Worm (Caenorhabditis elegans) whole organism, young adult: ENCODE measurements around the gene dmd-9.

Source experiments
- B0035.1 ChIP-seq: sonication (generic microtip); optimal IDR thresholded peaks from 2 replicates; lab custom pipeline; 2016; ENCODE audit warnings: missing genetic modification characterization, mild to moderate bottlenecking, missing compliant biosample characterization, missing genotype, missing genetic modification reagents
- B0336.3 ChIP-seq: fragments of 200-800 bp; sonication (Bioruptor generic); IDR thresholded peaks from 2 replicates; pipeline ENCODE4 v1.3.6; 2022; ENCODE audit warnings: missing genetic modification characterization, missing compliant biosample characterization
- C06A6.2 ChIP-seq: fragments of 200-800 bp; sonication (Bioruptor generic); conservative IDR thresholded peaks from 2 replicates; pipeline ENCODE4 v1.3.6; 2022; ENCODE audit warnings: missing genetic modification characterization, missing compliant biosample characterization
- C17E4.6 ChIP-seq: fragments of 200-800 bp; sonication (Bioruptor generic); IDR thresholded peaks from 2 replicates; pipeline ENCODE4 v1.3.6; 2022; ENCODE audit warnings: missing genetic modification reagents, missing genetic modification characterization, missing compliant biosample characterization
- D2030.7 ChIP-seq: fragments of 200-800 bp; sonication (Bioruptor generic); IDR thresholded peaks from 2 replicates; pipeline ENCODE4 v1.3.6; 2022; ENCODE audit warnings: missing genetic modification reagents, missing genetic modification characterization, missing compliant biosample characterization
- F49E8.2 ChIP-seq: sonication (generic microtip); optimal IDR thresholded peaks from 3 replicates; lab custom pipeline; 2017; ENCODE audit warnings: missing genetic modification characterization, mild to moderate bottlenecking, missing compliant biosample characterization, antibody characterized with exemption, moderate library complexity; ENCODE audit not compliant: insufficient read depth
- F55B11.4 ChIP-seq: sonication (generic microtip); optimal IDR thresholded peaks from 2 replicates; lab custom pipeline; 2016; ENCODE audit warnings: missing compliant biosample characterization, missing genetic modification characterization, borderline replicate concordance; ENCODE audit not compliant: insufficient read depth
- K11D2.4 ChIP-seq: fragments of 200-800 bp; sonication (Bioruptor generic); IDR thresholded peaks from 2 replicates; pipeline ENCODE4 v1.3.6; 2022; ENCODE audit warnings: missing genetic modification reagents, missing genetic modification characterization, missing compliant biosample characterization
- T07F8.4 ChIP-seq: sonication (generic microtip); optimal IDR thresholded peaks from 2 replicates; lab custom pipeline; 2016; ENCODE audit warnings: mild to moderate bottlenecking, missing genetic modification characterization, moderate library complexity, missing compliant biosample characterization
- T26A5.8 ChIP-seq: sonication (generic microtip); optimal IDR thresholded peaks from 2 replicates; lab custom pipeline; 2016; ENCODE audit warnings: missing genetic modification characterization, missing compliant biosample characterization
- akir-1 ChIP-seq: fragments of 200-800 bp; sonication (Bioruptor generic); optimal IDR thresholded peaks from 2 replicates; lab custom pipeline; 2018; ENCODE audit warnings: mild to moderate bottlenecking, missing genetic modification characterization, moderate library complexity, missing compliant biosample characterization
- ama-1 ChIP-seq, 3 experiments: fragments of 150-350 bp in 1 of 3; sonication (generic microtip) in 2 of 3; optimal IDR thresholded peaks; 2 replicates each; lab custom pipeline; 2014 to 2018; ENCODE audit warnings: missing biosample characterization in 2 of 3, missing genetic modification characterization in 2 of 3, missing genetic modification reagents in 2 of 3
- aptf-2 ChIP-seq: fragments of 200-800 bp; sonication (Bioruptor generic); conservative IDR thresholded peaks from 2 replicates; pipeline ENCODE4 v1.3.6; 2022; ENCODE audit warnings: missing genetic modification reagents, missing genetic modification characterization, missing compliant biosample characterization
- aptf-3 ChIP-seq: fragments of 200-800 bp; sonication (Bioruptor generic); IDR thresholded peaks from 2 replicates; pipeline ENCODE4 v1.3.6; 2022; ENCODE audit warnings: missing genetic modification characterization, missing compliant biosample characterization
- attf-6 ChIP-seq: fragments of 200-800 bp; sonication (Bioruptor generic); IDR thresholded peaks from 2 replicates; pipeline ENCODE4 v1.3.6; 2022; ENCODE audit warnings: missing genetic modification reagents, missing genetic modification characterization, missing compliant biosample characterization
- ccch-3 ChIP-seq: fragments of 200-800 bp; sonication (Bioruptor generic); optimal IDR thresholded peaks from 2 replicates; lab custom pipeline; 2018; ENCODE audit warnings: mild to moderate bottlenecking, missing genetic modification characterization, missing compliant biosample characterization
- ets-4 ChIP-seq: fragments of 200-800 bp; sonication (Bioruptor generic); optimal IDR thresholded peaks from 2 replicates; lab custom pipeline; 2018; ENCODE audit warnings: mild to moderate bottlenecking, missing genetic modification characterization, missing compliant biosample characterization
- fkh-3 ChIP-seq: sonication (generic microtip); optimal IDR thresholded peaks from 2 replicates; lab custom pipeline; 2016; ENCODE audit warnings: mild to moderate bottlenecking, missing genetic modification characterization, missing compliant biosample characterization
- hlh-12 ChIP-seq: sonication (generic microtip); optimal IDR thresholded peaks from 2 replicates; lab custom pipeline; 2016; ENCODE audit warnings: missing genetic modification characterization, missing compliant biosample characterization
- hmg-20 ChIP-seq: fragments of 200-800 bp; sonication (Bioruptor generic); IDR thresholded peaks from 2 replicates; pipeline ENCODE4 v1.3.6; 2022; ENCODE audit warnings: missing genetic modification reagents, missing genetic modification characterization, missing compliant biosample characterization
- hrde-1 ChIP-seq: sonication (generic microtip); optimal IDR thresholded peaks from 2 replicates; lab custom pipeline; 2016; ENCODE audit warnings: missing genetic modification characterization, mild to moderate bottlenecking, missing compliant biosample characterization, moderate library complexity, missing genotype, missing genetic modification reagents, borderline replicate concordance
- hsf-1 ChIP-seq: fragments of 200-800 bp; sonication (Bioruptor generic); IDR thresholded peaks from 2 replicates; pipeline ENCODE4 v1.3.6; 2022; ENCODE audit warnings: missing genetic modification reagents, missing genetic modification characterization, missing compliant biosample characterization
- let-526 ChIP-seq: fragments of 200-800 bp; sonication (Bioruptor generic); IDR thresholded peaks from 2 replicates; pipeline ENCODE4 v1.3.6; 2022; ENCODE audit warnings: missing genetic modification reagents, missing genetic modification characterization, missing compliant biosample characterization
- lin-26 ChIP-seq: fragments of 200-800 bp; sonication (Bioruptor generic); IDR thresholded peaks from 2 replicates; pipeline ENCODE4 v1.3.6; 2022; ENCODE audit warnings: missing genetic modification reagents, missing genetic modification characterization, missing compliant biosample characterization
- madf-10 ChIP-seq: sonication (generic microtip); optimal IDR thresholded peaks from 2 replicates; lab custom pipeline; 2016; ENCODE audit warnings: mild to moderate bottlenecking, missing genetic modification characterization, missing compliant biosample characterization
- madf-3 ChIP-seq: fragments of 200-800 bp; sonication (Bioruptor generic); IDR thresholded peaks from 2 replicates; pipeline ENCODE4 v1.3.6; 2022; ENCODE audit warnings: missing genetic modification reagents, missing genetic modification characterization, missing compliant biosample characterization
- nhr-120 ChIP-seq: fragments of 200-800 bp; sonication (Bioruptor generic); IDR thresholded peaks from 2 replicates; pipeline ENCODE4 v1.3.6; 2022; ENCODE audit warnings: missing genetic modification characterization, missing compliant biosample characterization
- nhr-27 ChIP-seq: fragments of 200-800 bp; sonication (Bioruptor generic); optimal IDR thresholded peaks from 2 replicates; lab custom pipeline; 2018; ENCODE audit warnings: mild to moderate bottlenecking, missing genetic modification characterization, moderate library complexity, missing compliant biosample characterization
- pha-4 ChIP-seq: fragments of 150-350 bp; sonication (generic microtip); optimal IDR thresholded peaks from 2 replicates; lab custom pipeline; 2014; ENCODE audit warnings: missing biosample characterization, missing genetic modification reagents, missing genetic modification characterization
- rcor-1 ChIP-seq: fragments of 200-800 bp; sonication (Bioruptor generic); IDR thresholded peaks from 2 replicates; pipeline ENCODE4 v1.3.6; 2022; ENCODE audit warnings: missing genetic modification reagents, missing genetic modification characterization, missing compliant biosample characterization
- sdz-38 ChIP-seq: sonication (generic microtip); optimal IDR thresholded peaks from 2 replicates; lab custom pipeline; 2016; ENCODE audit warnings: missing genotype, missing genetic modification characterization, missing compliant biosample characterization
- snpc-1.3 ChIP-seq: sonication (generic microtip); optimal IDR thresholded peaks from 2 replicates; lab custom pipeline; 2017; ENCODE audit warnings: missing genetic modification characterization, mild to moderate bottlenecking, missing compliant biosample characterization, antibody characterized with exemption, moderate library complexity, missing genotype, missing genetic modification reagents; ENCODE audit not compliant: insufficient read depth
- snpc-4 ChIP-seq, 5 experiments: fragments of 150-350 bp in 1 of 5; sonication (generic microtip) in 4 of 5; optimal IDR thresholded peaks; 2 replicates each; lab custom pipeline; 2014 to 2018; ENCODE audit warnings: missing genetic modification characterization in 5 of 5, missing biosample characterization in 3 of 5, antibody characterized with exemption in 2 of 5, mild to moderate bottlenecking in 2 of 5, missing compliant biosample characterization in 2 of 5, missing genotype in 2 of 5, moderate library complexity in 2 of 5, missing genetic modification reagents in 1 of 5
- somi-1 ChIP-seq: fragments of 200-800 bp; sonication (Bioruptor generic); optimal IDR thresholded peaks from 2 replicates; lab custom pipeline; 2018; ENCODE audit warnings: mild to moderate bottlenecking, missing genetic modification characterization, missing compliant biosample characterization
- tbp1 ChIP-seq: fragments of 200-800 bp; sonication (Bioruptor generic); optimal IDR thresholded peaks from 2 replicates; lab custom pipeline; 2018; ENCODE audit warnings: mild to moderate bottlenecking, missing genetic modification characterization, missing compliant biosample characterization
- tlf-1 ChIP-seq: fragments of 200-800 bp; sonication (Bioruptor generic); optimal IDR thresholded peaks from 2 replicates; lab custom pipeline; 2018; ENCODE audit warnings: mild to moderate bottlenecking, missing genetic modification characterization, missing compliant biosample characterization
- unc-130 ChIP-seq: sonication (generic microtip); optimal IDR thresholded peaks from 2 replicates; lab custom pipeline; 2016; ENCODE audit warnings: missing genetic modification reagents, missing genetic modification characterization, missing compliant biosample characterization
- unc-62 ChIP-seq: fragments of 150-350 bp; optimal IDR thresholded peaks from 2 replicates; lab custom pipeline; 2014; ENCODE audit warnings: missing biosample characterization, missing genetic modification reagents, missing genetic modification characterization
- zfh-2 ChIP-seq: fragments of 200-800 bp; sonication (Bioruptor generic); conservative IDR thresholded peaks from 2 replicates; pipeline ENCODE4 v1.3.6; 2022; ENCODE audit warnings: missing genetic modification reagents, missing genetic modification characterization, missing compliant biosample characterization
- ztf-25 ChIP-seq: fragments of 200-800 bp; sonication (Bioruptor generic); IDR thresholded peaks from 2 replicates; pipeline ENCODE4 v1.3.6; 2022; ENCODE audit warnings: missing genetic modification reagents, missing genetic modification characterization, missing compliant biosample characterization
- ztf-3 ChIP-seq: fragments of 200-800 bp; sonication (Bioruptor generic); optimal IDR thresholded peaks from 2 replicates; lab custom pipeline; 2018; ENCODE audit warnings: mild to moderate bottlenecking, missing genetic modification characterization, missing compliant biosample characterization

The dmd-9 gene

ce11 chrIV:3256866-3257265 is 2.5 kb upstream of the dmd-9 start:
- TF ChIP-seq aptf-2 (GFP tag; lab: Robert Waterston, UW), result no peak
- TF ChIP-seq sdz-38 (tag; lab: Kevin White, UChicago), result no peak
- no peak for TF ChIP-seq C17E4.6 (GFP tag; lab: Robert Waterston, UW)
- TF ChIP-seq somi-1 (GFP tag; lab: Kevin White, UChicago), result no peak
- TF ChIP-seq tbp1 (GFP tag; lab: Kevin White, UChicago), result no peak
- TF ChIP-seq attf-6 (GFP tag; lab: Robert Waterston, UW), result no peak
- no peak for TF ChIP-seq ztf-3
- no peak for TF ChIP-seq let-526
- TF ChIP-seq madf-10 (tag; lab: Kevin White, UChicago), result no peak
- no peak for TF ChIP-seq fkh-3 (tag; lab: Kevin White, UChicago)
- TF ChIP-seq, all 124 proteins: peak for 0

DNA sequence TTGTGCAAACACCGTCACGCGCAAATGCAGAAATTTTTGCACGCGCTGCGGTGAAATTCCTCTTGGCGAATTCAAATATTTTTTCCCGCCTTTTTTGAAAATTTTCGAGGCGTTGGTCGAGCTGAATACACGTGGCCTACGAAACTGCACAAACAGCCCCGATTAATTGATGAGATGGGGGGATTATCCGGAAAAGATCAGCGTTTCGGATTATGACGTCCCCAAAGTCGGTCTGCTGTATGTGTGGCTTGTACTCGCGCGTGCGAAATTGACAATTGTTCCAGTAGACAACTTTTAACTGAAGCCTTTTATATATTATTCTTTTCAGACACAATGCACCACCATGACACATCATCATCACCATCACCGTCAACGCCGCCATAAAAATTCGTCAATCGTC is 2.3 kb downstream of the dmd-9 start:
- TF ChIP-seq snpc-1.3 (no peak), F55B11.4 (tag; lab: Kevin White, UChicago) (no peak), B0336.3 (no peak), rcor-1 (GFP tag; lab: Robert Waterston, UW) (no peak), ama-1 (optimal IDR thresholded peaks at IDR 0.05; lab: Kevin White, UChicago) (no peak), ama-1 (GFP tag; optimal IDR thresholded peaks at IDR 0.05; lab: Kevin White, UChicago) (no peak), zfh-2 (GFP tag; lab: Robert Waterston, UW) (no peak), snpc-4 (GFP tag; optimal IDR thresholded peaks at IDR 0.05; lab: Kevin White, UChicago) (no peak), snpc-4 (tag; optimal IDR thresholded peaks at IDR 0.05; lab: Kevin White, UChicago) (no peak), K11D2.4 (no peak), tlf-1 (no peak), sdz-38 (tag; lab: Kevin White, UChicago) (no peak), nhr-120 (GFP tag; lab: Robert Waterston, UW) (no peak), T26A5.8 (no peak), unc-130 (GFP tag; lab: Kevin White, UChicago) (no peak), hlh-12 (tag; lab: Kevin White, UChicago) (no peak), F49E8.2 (tag; lab: Kevin White, UChicago) (no peak), akir-1 (no peak)

- no peak for TF ChIP-seq pha-4 (tag; lab: Kevin White, UChicago)
- 0 out of 2 replicates have a peak, but pooled peaks have one; percentile 19 for TF ChIP-seq zfh-2 (GFP tag; lab: Robert Waterston, UW)
These were observed 2.8 kb downstream of the dmd-9 start for ce11 chrIV:3251551-3251950.

- no peak for TF ChIP-seq hsf-1 (GFP tag; lab: Robert Waterston, UW)
- no peak for TF ChIP-seq aptf-3 (GFP tag; lab: Robert Waterston, UW)
- TF ChIP-seq unc-130 (GFP tag; lab: Kevin White, UChicago), result no peak
- TF ChIP-seq hmg-20 (GFP tag; lab: Robert Waterston, UW), result no peak
- TF ChIP-seq ets-4 (GFP tag; lab: Kevin White, UChicago), result no peak
- no peak for TF ChIP-seq T07F8.4 (tag; lab: Kevin White, UChicago)
- no peak for TF ChIP-seq ztf-3
- TF ChIP-seq, all 124 proteins: peak for 0
These were observed 4.3 kb downstream of the dmd-9 start for ce11 chrIV:3250020-3250419.

DNA sequence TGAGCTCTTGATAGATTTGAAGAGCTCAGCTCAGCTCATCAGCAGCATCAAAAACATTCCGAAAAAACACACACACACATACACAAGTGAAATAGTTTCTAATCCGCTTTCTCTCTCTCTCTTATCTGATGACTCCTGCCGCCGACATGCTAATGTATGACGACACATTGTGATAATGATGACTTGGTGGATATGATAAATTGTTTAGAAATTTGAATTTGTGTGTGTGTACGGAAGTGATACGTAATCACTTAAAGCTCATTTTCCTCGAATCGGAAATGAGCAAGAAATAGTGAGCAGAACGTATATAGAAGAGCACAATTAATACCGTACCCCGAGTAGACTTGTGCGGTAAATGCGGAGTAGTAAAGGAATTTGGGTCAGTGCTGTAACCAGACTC is 7.5 kb downstream of the dmd-9 start:
- TF ChIP-seq akir-1, result no peak
- TF ChIP-seq B0035.1, result no peak
- TF ChIP-seq madf-3 (GFP tag; lab: Robert Waterston, UW), result no peak
- no peak for TF ChIP-seq lin-26 (GFP tag; lab: Robert Waterston, UW)
- no peak for TF ChIP-seq ccch-3 (GFP tag; lab: Kevin White, UChicago)
- TF ChIP-seq nhr-27 (tag; lab: Kevin White, UChicago), result no peak
- no peak for TF ChIP-seq hrde-1 (tag; lab: Kevin White, UChicago)
- no peak for TF ChIP-seq C06A6.2
- TF ChIP-seq D2030.7 (GFP tag; lab: Robert Waterston, UW), result no peak
- no peak for TF ChIP-seq sdz-38 (tag; lab: Kevin White, UChicago)
- TF ChIP-seq unc-62, result no peak
- TF ChIP-seq ztf-25, result no peak
